Fruit fly (Drosophila melanogaster) whole organism, embryonic: ENCODE data around the gene CG31800.

ENCODE experiments used
- ATbp ChIP-seq: fragments of 200-800 bp; sonication (Bioruptor generic); optimal IDR thresholded peaks from 2 replicates; lab custom pipeline; 2017; ENCODE audit warnings: missing biosample characterization, mild to moderate bottlenecking, missing genetic modification characterization, missing genetic modification reagents
- Adf1 ChIP-seq: fragments of 200-800 bp; sonication (Bioruptor generic); IDR thresholded peaks from 2 replicates; pipeline ENCODE4 v1.3.6; 2022; ENCODE audit warnings: missing biosample characterization, missing genetic modification characterization
- BtbVII ChIP-seq: fragments of 200-800 bp; sonication (Bioruptor generic); optimal IDR thresholded peaks from 3 replicates; lab custom pipeline; 2017; ENCODE audit warnings: missing biosample characterization, mild to moderate bottlenecking, missing genetic modification characterization
- CG10209 ChIP-seq: fragments of 200-800 bp; sonication (Bioruptor generic); optimal IDR thresholded peaks from 3 replicates; lab custom pipeline; 2017; ENCODE audit warnings: missing biosample characterization, mild to moderate bottlenecking, missing genetic modification characterization, missing genetic modification reagents
- CG10267 ChIP-seq: fragments of 200-800 bp; sonication (Bioruptor generic); optimal IDR thresholded peaks from 2 replicates; lab custom pipeline; 2018; ENCODE audit warnings: missing biosample characterization, mild to moderate bottlenecking, missing genetic modification characterization, moderate library complexity
- CG10274 ChIP-seq: fragments of 200-800 bp; sonication (Bioruptor generic); optimal IDR thresholded peaks from 3 replicates; lab custom pipeline; 2017; ENCODE audit warnings: missing biosample characterization, mild to moderate bottlenecking, missing genetic modification characterization
- CG10366 ChIP-seq: fragments of 200-800 bp; sonication (Bioruptor generic); IDR thresholded peaks from 2 replicates; pipeline ENCODE4 v1.3.6; 2022; ENCODE audit warnings: missing biosample characterization, missing genetic modification characterization
- CG10431 ChIP-seq: fragments of 200-800 bp; sonication (Bioruptor generic); optimal IDR thresholded peaks from 3 replicates; lab custom pipeline; 2018; ENCODE audit warnings: missing biosample characterization, mild to moderate bottlenecking, missing genetic modification characterization
- CG10543 ChIP-seq: fragments of 200-800 bp; sonication (Bioruptor generic); optimal IDR thresholded peaks from 3 replicates; lab custom pipeline; 2017; ENCODE audit warnings: missing biosample characterization, mild to moderate bottlenecking, missing genetic modification characterization, moderate library complexity
- CG12071 ChIP-seq: fragments of 200-800 bp; sonication (Bioruptor generic); optimal IDR thresholded peaks from 3 replicates; lab custom pipeline; 2018; ENCODE audit warnings: missing biosample characterization, mild to moderate bottlenecking, missing genetic modification characterization
- CG12236 ChIP-seq: fragments of 200-800 bp; sonication (Bioruptor generic); optimal IDR thresholded peaks from 2 replicates; lab custom pipeline; 2016; ENCODE audit warnings: missing biosample characterization, missing genetic modification characterization
- CG14860 ChIP-seq: fragments of 200-800 bp; sonication (Bioruptor generic); IDR thresholded peaks from 3 replicates; pipeline ENCODE4 v1.3.6; 2022; ENCODE audit warnings: missing biosample characterization, missing genetic modification characterization; ENCODE audit not compliant: partially characterized antibody
- CG15011 ChIP-seq: fragments of 200-800 bp; sonication (Bioruptor generic); optimal IDR thresholded peaks from 3 replicates; lab custom pipeline; 2018; ENCODE audit warnings: missing biosample characterization, mild to moderate bottlenecking, missing genetic modification characterization
- CG1529 ChIP-seq: fragments of 200-800 bp; sonication (Bioruptor generic); optimal IDR thresholded peaks from 3 replicates; lab custom pipeline; 2018; ENCODE audit warnings: missing biosample characterization, missing genetic modification characterization
- CG17186 ChIP-seq: fragments of 200-800 bp; sonication (Bioruptor generic); optimal IDR thresholded peaks from 3 replicates; lab custom pipeline; 2017; ENCODE audit warnings: missing biosample characterization, missing genetic modification reagents, missing genetic modification characterization
- CG17359 ChIP-seq: fragments of 200-800 bp; sonication (Bioruptor generic); optimal IDR thresholded peaks from 3 replicates; lab custom pipeline; 2018; ENCODE audit warnings: missing biosample characterization, mild to moderate bottlenecking, missing genetic modification characterization, moderate library complexity
- CG17829 ChIP-seq: fragments of 200-800 bp; optimal IDR thresholded peaks from 2 replicates; lab custom pipeline; 2019; ENCODE audit warnings: missing biosample characterization, mild to moderate bottlenecking, missing genetic modification characterization, moderate library complexity
- CG2116 ChIP-seq: fragments of 200-800 bp; sonication (Bioruptor generic); optimal IDR thresholded peaks from 3 replicates; lab custom pipeline; 2018; ENCODE audit warnings: missing biosample characterization, mild to moderate bottlenecking, missing genetic modification characterization
- CG3838 ChIP-seq: fragments of 200-800 bp; sonication (Bioruptor generic); optimal IDR thresholded peaks from 3 replicates; lab custom pipeline; 2016; ENCODE audit warnings: missing biosample characterization, missing genetic modification characterization
- CG4328 ChIP-seq: fragments of 200-800 bp; sonication (Bioruptor generic); optimal IDR thresholded peaks from 3 replicates; lab custom pipeline; 2017; ENCODE audit warnings: missing biosample characterization, missing genetic modification reagents, missing genetic modification characterization
- CG8478 ChIP-seq: fragments of >200 bp; optimal IDR thresholded peaks from 2 replicates; lab custom pipeline; 2018
- CkIIα-i1 ChIP-seq: fragments of 200-800 bp; sonication (Bioruptor generic); IDR thresholded peaks from 2 replicates; pipeline ENCODE4 v1.3.6; 2022; ENCODE audit warnings: missing biosample characterization, missing genetic modification characterization
- Doc3 ChIP-seq: fragments of 200-800 bp; sonication (Bioruptor generic); IDR thresholded peaks from 3 replicates; pipeline ENCODE4 v1.3.6; 2022; ENCODE audit warnings: missing biosample characterization, missing genetic modification characterization; ENCODE audit not compliant: partially characterized antibody
- Drgx ChIP-seq: fragments of 200-800 bp; sonication (Bioruptor generic); IDR thresholded peaks from 2 replicates; pipeline ENCODE4 v1.3.6; 2022; ENCODE audit warnings: missing biosample characterization, missing genetic modification characterization
- Fer3 ChIP-seq: fragments of 200-800 bp; sonication (Bioruptor generic); optimal IDR thresholded peaks from 2 replicates; lab custom pipeline; 2018; ENCODE audit warnings: missing biosample characterization, mild to moderate bottlenecking, missing genetic modification characterization, moderate library complexity
- Gug ChIP-seq: fragments of 200-800 bp; sonication (Bioruptor generic); IDR thresholded peaks from 4 replicates; pipeline ENCODE4 v1.3.6; 2022; ENCODE audit warnings: missing biosample characterization, missing genetic modification characterization
- HmgD ChIP-seq: fragments of 200-800 bp; sonication (Bioruptor generic); optimal IDR thresholded peaks from 3 replicates; lab custom pipeline; 2016; ENCODE audit warnings: missing biosample characterization, missing genetic modification characterization
- Ptx1 ChIP-seq: fragments of 200-800 bp; sonication (Bioruptor generic); IDR thresholded peaks from 2 replicates; pipeline ENCODE4 v1.3.6; 2022; ENCODE audit warnings: missing biosample characterization, missing genetic modification characterization
- Scr ChIP-seq: fragments of 200-800 bp; sonication (Bioruptor generic); IDR thresholded peaks from 2 replicates; pipeline ENCODE4 v1.3.6; 2022; ENCODE audit warnings: missing biosample characterization, missing genetic modification characterization; ENCODE audit not compliant: partially characterized antibody
- Six4 ChIP-seq: fragments of 200-800 bp; sonication (Bioruptor generic); optimal IDR thresholded peaks from 2 replicates; lab custom pipeline; 2016; ENCODE audit warnings: missing biosample characterization, missing genetic modification characterization
- Vsx1 ChIP-seq: fragments of 200-800 bp; sonication (Bioruptor generic); optimal IDR thresholded peaks from 2 replicates; lab custom pipeline; 2017; ENCODE audit warnings: missing biosample characterization, mild to moderate bottlenecking, missing genetic modification characterization, missing genetic modification reagents
- Xrp1 ChIP-seq: fragments of 200-800 bp; sonication (Bioruptor generic); IDR thresholded peaks from 2 replicates; pipeline ENCODE4 v1.3.6; 2022; ENCODE audit warnings: missing biosample characterization, missing genetic modification characterization
- ara ChIP-seq: fragments of 200-800 bp; sonication (Bioruptor generic); IDR thresholded peaks from 2 replicates; pipeline ENCODE4 v1.3.6; 2022; ENCODE audit warnings: missing biosample characterization, missing genetic modification characterization
- crc ChIP-seq: fragments of 200-800 bp; sonication (Bioruptor generic); optimal IDR thresholded peaks from 2 replicates; lab custom pipeline; 2016; ENCODE audit warnings: missing biosample characterization, missing genetic modification characterization
- danr ChIP-seq: fragments of 200-800 bp; sonication (Bioruptor generic); IDR thresholded peaks from 2 replicates; pipeline ENCODE4 v1.3.6; 2022; ENCODE audit warnings: missing biosample characterization, missing genetic modification characterization
- esg ChIP-seq: fragments of 200-800 bp; sonication (Bioruptor generic); conservative IDR thresholded peaks from 2 replicates; pipeline ENCODE4 v1.3.6; 2022; ENCODE audit warnings: missing biosample characterization, missing genetic modification characterization
- eve ChIP-seq, 2 experiments: fragments of >200 bp; optimal IDR thresholded peaks; 2 replicates each; lab custom pipeline; 2017; ENCODE audit warnings: missing biosample characterization in 2 of 2, missing genetic modification characterization in 2 of 2
- fd96Cb ChIP-seq: fragments of 200-800 bp; sonication (Bioruptor generic); optimal IDR thresholded peaks from 2 replicates; lab custom pipeline; 2018; ENCODE audit warnings: missing biosample characterization, mild to moderate bottlenecking, missing genetic modification characterization, moderate library complexity
- gce ChIP-seq: fragments of 200-800 bp; sonication (Bioruptor generic); IDR thresholded peaks from 3 replicates; pipeline ENCODE4 v1.3.6; 2022; ENCODE audit warnings: missing biosample characterization, missing genetic modification characterization
- gcm2 ChIP-seq: fragments of 200-800 bp; sonication (Bioruptor generic); optimal IDR thresholded peaks from 2 replicates; lab custom pipeline; 2016; ENCODE audit warnings: missing biosample characterization, missing genetic modification characterization
- hth ChIP-seq: fragments of >200 bp; optimal IDR thresholded peaks from 2 replicates; lab custom pipeline; 2017; ENCODE audit warnings: inconsistent platforms
- kah ChIP-seq: fragments of 200-800 bp; sonication (Bioruptor generic); optimal IDR thresholded peaks from 2 replicates; lab custom pipeline; 2018; ENCODE audit warnings: missing biosample characterization, mild to moderate bottlenecking, missing genetic modification characterization
- luna ChIP-seq: fragments of 200-800 bp; sonication (Bioruptor generic); optimal IDR thresholded peaks from 2 replicates; lab custom pipeline; 2016; ENCODE audit warnings: missing biosample characterization, missing genetic modification characterization
- otp ChIP-seq: fragments of 200-800 bp; sonication (Bioruptor generic); IDR thresholded peaks from 3 replicates; pipeline ENCODE4, ENCODE4 v1.3.6; 2022; ENCODE audit warnings: missing biosample characterization, missing genetic modification characterization
- rib ChIP-seq: fragments of 200-800 bp; sonication (Bioruptor generic); IDR thresholded peaks from 2 replicates; pipeline ENCODE4 v1.3.6; 2022; ENCODE audit warnings: missing biosample characterization, missing genetic modification characterization
- ro ChIP-seq: fragments of 200-800 bp; sonication (Bioruptor generic); IDR thresholded peaks from 2 replicates; pipeline ENCODE4 v1.3.6; 2022; ENCODE audit warnings: missing biosample characterization, missing genetic modification characterization
- schlank ChIP-seq: fragments of 200-800 bp; sonication (Bioruptor generic); optimal IDR thresholded peaks from 2 replicates; lab custom pipeline; 2018; ENCODE audit warnings: missing biosample characterization, mild to moderate bottlenecking, missing genetic modification characterization
- scrt ChIP-seq: fragments of 200-800 bp; sonication (Bioruptor generic); optimal IDR thresholded peaks from 2 replicates; lab custom pipeline; 2018; ENCODE audit warnings: missing biosample characterization, mild to moderate bottlenecking, missing genetic modification characterization, moderate library complexity
- sob ChIP-seq: fragments of 200-800 bp; sonication (Bioruptor generic); IDR thresholded peaks from 2 replicates; pipeline ENCODE4 v1.3.6; 2022; ENCODE audit warnings: missing biosample characterization, missing genetic modification characterization
- twi ChIP-seq: fragments of 200-800 bp; optimal IDR thresholded peaks from 2 replicates; lab custom pipeline; 2019; ENCODE audit warnings: missing biosample characterization, mild to moderate bottlenecking, missing genetic modification characterization, moderate library complexity
- unpg ChIP-seq: fragments of 200-800 bp; sonication (Bioruptor generic); optimal IDR thresholded peaks from 3 replicates; lab custom pipeline; 2018; ENCODE audit warnings: missing biosample characterization, mild to moderate bottlenecking, missing genetic modification characterization, moderate library complexity

CG31800 gene

DNA sequence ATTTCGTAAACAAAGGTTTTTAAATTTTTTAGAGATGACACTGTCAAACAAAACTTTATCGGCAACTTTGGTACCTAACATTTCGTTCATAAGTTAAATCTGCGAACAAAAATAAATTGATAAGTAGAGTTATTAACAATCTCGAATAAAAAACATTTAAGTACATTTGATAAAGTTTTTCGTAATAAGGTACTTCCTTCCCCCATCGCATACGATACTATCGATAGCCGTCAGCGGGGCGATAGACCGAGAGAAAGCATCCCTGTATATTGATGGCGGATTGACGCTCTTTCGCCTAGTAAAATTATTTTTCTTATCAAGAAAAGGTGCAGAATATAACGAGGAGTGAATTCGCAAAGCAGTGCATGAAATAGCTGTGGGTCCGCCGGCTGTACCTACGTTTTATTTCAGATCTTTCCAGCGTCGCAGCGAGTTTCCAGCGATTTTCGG is 10.8 kb upstream of the CG31800 start, which contains the start of the genes Ttc19 and Acn (continued):
- peak; percentile 8; the same call in 1 of the 2 replicates for TF ChIP-seq ro (GFP tag; lab: Robert Waterston, UW)
- TF ChIP-seq gcm2 (GFP tag; lab: Kevin White, UChicago): peak; percentile 45
- TF ChIP-seq CG10274 (GFP tag; lab: Kevin White, UChicago): no peak
- TF ChIP-seq HmgD (GFP tag; lab: Kevin White, UChicago): peak; percentile 89
- no peak for TF ChIP-seq ATbp (GFP tag; lab: Kevin White, UChicago)
- TF ChIP-seq CG10209 (GFP tag; lab: Kevin White, UChicago): peak; percentile 69
- peak; percentile 75 for TF ChIP-seq rib
- TF ChIP-seq CG17186 (GFP tag; lab: Kevin White, UChicago): peak; percentile 81
- peak; percentile 27 for TF ChIP-seq CG10431 (GFP tag; lab: Kevin White, UChicago)
- no peak for TF ChIP-seq CG8478 (lab: Kevin White, UChicago)
- TF ChIP-seq CG4328 (GFP tag; lab: Kevin White, UChicago): peak; percentile 75
- TF ChIP-seq CkIIα-i1 (GFP tag; lab: Robert Waterston, UW): no peak
- no peak for TF ChIP-seq CG15011 (GFP tag; lab: Kevin White, UChicago)
- TF ChIP-seq BtbVII (GFP tag; lab: Kevin White, UChicago): peak; percentile 6
- peak; percentile 82 for TF ChIP-seq CG17359
- TF ChIP-seq CG3838 (GFP tag; lab: Kevin White, UChicago): peak; percentile 59
- peak; percentile 80 for TF ChIP-seq Fer3
- peak; percentile 60 for TF ChIP-seq fd96Cb (tag; lab: Kevin White, UChicago)
- TF ChIP-seq CG14860: peak; percentile 96
- peak; percentile 87 for TF ChIP-seq CG17829 (tag; lab: Kevin White, UChicago)
- TF ChIP-seq ara (GFP tag; lab: Robert Waterston, UW): peak; percentile 82
- TF ChIP-seq Ptx1 (GFP tag; lab: Robert Waterston, UW): peak; percentile 86
- TF ChIP-seq gce: 0 out of 3 replicates have a peak, but pooled peaks have one; percentile 33
- peak; percentile 70 for TF ChIP-seq Adf1
- TF ChIP-seq esg (GFP tag; lab: Robert Waterston, UW): peak; percentile 83
- peak; percentile 84 for TF ChIP-seq crc (GFP tag; lab: Kevin White, UChicago)
- TF ChIP-seq Scr (GFP tag; lab: Robert Waterston, UW): peak; percentile 98
- TF ChIP-seq Doc3: peak; percentile 95
- TF ChIP-seq CG10366: peak; percentile 81
- TF ChIP-seq otp: peak; percentile 71; the same call in 2 of the 3 replicates
- TF ChIP-seq CG10543 (GFP tag; lab: Kevin White, UChicago): peak; percentile 88
- TF ChIP-seq luna: peak; percentile 64
- TF ChIP-seq CG12071 (GFP tag; lab: Kevin White, UChicago): no peak
- TF ChIP-seq eve (GFP tag; optimal IDR thresholded peaks at IDR 0.05; lab: Kevin White, UChicago): no peak
- TF ChIP-seq CG12236: peak; percentile 86
- peak; percentile 58 for TF ChIP-seq CG1529
- TF ChIP-seq Vsx1 (GFP tag; lab: Kevin White, UChicago): no peak
- no peak for TF ChIP-seq hth
- peak; percentile 99 for TF ChIP-seq CG2116 (GFP tag; lab: Kevin White, UChicago)
- peak; percentile 60 for TF ChIP-seq twi (tag; lab: Kevin White, UChicago)
- TF ChIP-seq sob (GFP tag; lab: Robert Waterston, UW): peak; percentile 91
- TF ChIP-seq Xrp1: peak; percentile 89
- TF ChIP-seq Gug (GFP tag; lab: Robert Waterston, UW): peak; percentile 83; the same call in 3 of the 4 replicates
- TF ChIP-seq unpg (GFP tag; lab: Kevin White, UChicago): peak; percentile 81
- TF ChIP-seq Drgx: peak; percentile 56
- TF ChIP-seq scrt: no peak
- peak; percentile 29 for TF ChIP-seq kah (GFP tag; lab: Kevin White, UChicago)
- TF ChIP-seq CG10267: peak; percentile 94
- TF ChIP-seq schlank (tag; lab: Kevin White, UChicago): peak; percentile 62
- TF ChIP-seq danr (GFP tag; lab: Robert Waterston, UW): peak; percentile 43; the same call in 1 of the 2 replicates
- TF ChIP-seq Six4 (GFP tag; lab: Kevin White, UChicago): peak; percentile 74
